Worm (Caenorhabditis elegans) whole organism, L1 larva: Measurements from ENCODE around the gene clec-82.

ENCODE experiments used
- ama-1 ChIP-seq: fragments of 150-350 bp; optimal IDR thresholded peaks from 2 replicates; lab custom pipeline; 2014
- blmp-1 ChIP-seq: fragments of 150-350 bp; optimal IDR thresholded peaks from 2 replicates; lab custom pipeline; 2014; ENCODE audit warnings: missing biosample characterization, missing genetic modification characterization
- ces-1 ChIP-seq: fragments of 150-350 bp; optimal IDR thresholded peaks from 2 replicates; lab custom pipeline; 2014; ENCODE audit warnings: missing biosample characterization, missing genetic modification reagents, missing genetic modification characterization
- fkh-10 ChIP-seq: sonication (generic microtip); optimal IDR thresholded peaks from 2 replicates; lab custom pipeline; 2017; ENCODE audit warnings: missing biosample characterization, missing genetic modification reagents, missing genetic modification characterization
- fkh-8 ChIP-seq: sonication (generic microtip); optimal IDR thresholded peaks from 2 replicates; lab custom pipeline; 2016; ENCODE audit warnings: mild to moderate bottlenecking, missing genetic modification characterization, missing compliant biosample characterization
- lin-13 ChIP-seq: fragments of 150-350 bp; optimal IDR thresholded peaks from 2 replicates; lab custom pipeline; 2014; ENCODE audit warnings: missing biosample characterization, missing genetic modification reagents, missing genetic modification characterization
- nhr-11 ChIP-seq: fragments of 150-350 bp; optimal IDR thresholded peaks from 2 replicates; lab custom pipeline; 2014; ENCODE audit warnings: missing biosample characterization, missing genetic modification characterization
- nhr-28 ChIP-seq: fragments of 150-350 bp; optimal IDR thresholded peaks from 2 replicates; lab custom pipeline; 2014; ENCODE audit warnings: missing biosample characterization, missing genetic modification characterization
- nhr-47 ChIP-seq: sonication (generic microtip); optimal IDR thresholded peaks from 2 replicates; lab custom pipeline; 2016; ENCODE audit warnings: mild to moderate bottlenecking, missing genetic modification characterization, moderate library complexity, missing compliant biosample characterization
- nhr-76 ChIP-seq: sonication (generic microtip); optimal IDR thresholded peaks from 2 replicates; lab custom pipeline; 2017; ENCODE audit warnings: missing biosample characterization, missing genetic modification characterization
- nhr-84 ChIP-seq: sonication (generic microtip); optimal IDR thresholded peaks from 2 replicates; lab custom pipeline; 2017; ENCODE audit warnings: missing biosample characterization, missing genetic modification characterization
- pag-3 ChIP-seq: sonication (generic microtip); optimal IDR thresholded peaks from 2 replicates; lab custom pipeline; 2017; ENCODE audit warnings: missing genetic modification characterization, mild to moderate bottlenecking, missing compliant biosample characterization, antibody characterized with exemption, borderline replicate concordance; ENCODE audit not compliant: insufficient read depth
- tbx-2 ChIP-seq: sonication (generic microtip); optimal IDR thresholded peaks from 2 replicates; lab custom pipeline; 2016; ENCODE audit warnings: missing genetic modification characterization, missing compliant biosample characterization
- tlp-1 ChIP-seq: fragments of 150-350 bp; optimal IDR thresholded peaks from 2 replicates; lab custom pipeline; 2014; ENCODE audit warnings: missing biosample characterization, missing genetic modification characterization

- TF ChIP-seq fkh-8 (tag; lab: Kevin White, UChicago) (no peak), tbx-2 (tag; lab: Kevin White, UChicago) (no peak), lin-13 (no peak), ama-1 (lab: Kevin White, UChicago) (no peak), nhr-11 (tag; lab: Kevin White, UChicago) (no peak), tlp-1 (tag; lab: Kevin White, UChicago) (no peak), nhr-28 (tag; lab: Kevin White, UChicago) (no peak), nhr-76 (tag; lab: Kevin White, UChicago) (no peak), blmp-1 (tag; lab: Kevin White, UChicago) (no peak), nhr-47 (tag; lab: Kevin White, UChicago) (no peak), nhr-84 (tag; lab: Kevin White, UChicago) (no peak), fkh-10 (GFP tag; lab: Kevin White, UChicago) (no peak), pag-3 (tag; lab: Kevin White, UChicago) (no peak), ces-1 (GFP tag; lab: Kevin White, UChicago) (no peak)
These were observed 31.8 kb upstream of the clec-82 start, which contains the start of gene Y54G2A.32 for ce11 chrIV:2803652-2804051.
